Fruit fly (Drosophila melanogaster) whole organism, embryonic: ENCODE results near the gene REG.
A peak's percentile ranks its signal among the peaks of the same experiment; 100 is the strongest.

Experiments used
- ATbp ChIP-seq: fragments of 200-800 bp; sonication (Bioruptor generic); optimal IDR thresholded peaks from 2 replicates; lab custom pipeline; 2017; ENCODE audit warnings: missing biosample characterization, mild to moderate bottlenecking, missing genetic modification characterization, missing genetic modification reagents
- Asciz ChIP-seq: fragments of 200-800 bp; sonication (Bioruptor generic); optimal IDR thresholded peaks from 2 replicates; lab custom pipeline; 2017; ENCODE audit warnings: missing biosample characterization, mild to moderate bottlenecking, missing genetic modification characterization, missing genetic modification reagents
- Atf6 ChIP-seq: fragments of 200-800 bp; sonication (Bioruptor generic); IDR thresholded peaks from 2 replicates; pipeline ENCODE4 v1.3.6; 2022; ENCODE audit warnings: missing biosample characterization, missing genetic modification characterization
- Blimp-1 ChIP-seq: fragments of 200-800 bp; sonication (Bioruptor generic); optimal IDR thresholded peaks from 3 replicates; lab custom pipeline; 2018; ENCODE audit warnings: missing biosample characterization, missing genetic modification characterization, mild to moderate bottlenecking, moderate library complexity, missing genetic modification reagents
- CG10274 ChIP-seq: fragments of 200-800 bp; sonication (Bioruptor generic); optimal IDR thresholded peaks from 3 replicates; lab custom pipeline; 2017; ENCODE audit warnings: missing biosample characterization, mild to moderate bottlenecking, missing genetic modification characterization
- CG10321 ChIP-seq: fragments of 200-800 bp; sonication (Bioruptor generic); IDR thresholded peaks from 2 replicates; pipeline ENCODE4 v1.3.6; 2022; ENCODE audit warnings: missing biosample characterization, missing genetic modification characterization
- CG10431 ChIP-seq: fragments of 200-800 bp; sonication (Bioruptor generic); optimal IDR thresholded peaks from 3 replicates; lab custom pipeline; 2018; ENCODE audit warnings: missing biosample characterization, mild to moderate bottlenecking, missing genetic modification characterization
- CG10543 ChIP-seq: fragments of 200-800 bp; sonication (Bioruptor generic); optimal IDR thresholded peaks from 3 replicates; lab custom pipeline; 2017; ENCODE audit warnings: missing biosample characterization, mild to moderate bottlenecking, missing genetic modification characterization, moderate library complexity
- CG10565 ChIP-seq: fragments of 200-800 bp; sonication (Bioruptor generic); optimal IDR thresholded peaks from 3 replicates; lab custom pipeline; 2016; ENCODE audit warnings: missing biosample characterization, mild to moderate bottlenecking, missing genetic modification characterization
- CG11723 ChIP-seq: fragments of 200-800 bp; sonication (Bioruptor generic); optimal IDR thresholded peaks from 2 replicates; lab custom pipeline; 2017; ENCODE audit warnings: missing biosample characterization, mild to moderate bottlenecking, missing genetic modification characterization
- CG15479 ChIP-seq: fragments of 200-800 bp; sonication (Bioruptor generic); optimal IDR thresholded peaks from 3 replicates; lab custom pipeline; 2019; ENCODE audit warnings: missing biosample characterization, mild to moderate bottlenecking, missing genetic modification characterization, moderate library complexity
- CG1832 ChIP-seq: fragments of 200-800 bp; sonication (Bioruptor generic); optimal IDR thresholded peaks from 2 replicates; lab custom pipeline; 2017; ENCODE audit warnings: missing biosample characterization, mild to moderate bottlenecking, missing genetic modification characterization, inconsistent platforms
- CG18599 ChIP-seq: fragments of 200-800 bp; sonication (Bioruptor generic); optimal IDR thresholded peaks from 3 replicates; lab custom pipeline; 2017; ENCODE audit warnings: missing biosample characterization, missing genetic modification characterization, mild to moderate bottlenecking, moderate library complexity, missing genetic modification reagents
- CG2129 ChIP-seq: fragments of 200-800 bp; sonication (Bioruptor generic); IDR thresholded peaks from 2 replicates; pipeline ENCODE4 v1.3.6; 2022; ENCODE audit warnings: missing biosample characterization, missing genetic modification characterization; ENCODE audit not compliant: partially characterized antibody
- CG2199 ChIP-seq: fragments of 200-800 bp; sonication (Bioruptor generic); IDR thresholded peaks from 3 replicates; pipeline ENCODE4 v1.3.6; 2022; ENCODE audit warnings: missing biosample characterization, missing genetic modification characterization
- CG2889 ChIP-seq: fragments of 200-800 bp; sonication (Bioruptor generic); IDR thresholded peaks from 3 replicates; pipeline ENCODE4 v1.3.6; 2022; ENCODE audit warnings: missing biosample characterization, missing genetic modification characterization
- CG31224 ChIP-seq: fragments of 200-800 bp; sonication (Bioruptor generic); IDR thresholded peaks from 2 replicates; pipeline ENCODE4 v1.3.6; 2022; ENCODE audit warnings: missing biosample characterization, missing genetic modification characterization
- CG3281 ChIP-seq: fragments of 200-800 bp; sonication (Bioruptor generic); optimal IDR thresholded peaks from 3 replicates; lab custom pipeline; 2017; ENCODE audit warnings: missing biosample characterization, mild to moderate bottlenecking, missing genetic modification characterization
- CG34422 ChIP-seq: fragments of 200-800 bp; sonication (Bioruptor generic); IDR thresholded peaks from 3 replicates; pipeline ENCODE4 v1.3.6; 2022; ENCODE audit warnings: missing biosample characterization, missing genetic modification characterization
- CG3995 ChIP-seq: fragments of 200-800 bp; sonication (Bioruptor generic); optimal IDR thresholded peaks from 3 replicates; lab custom pipeline; 2016; ENCODE audit warnings: missing biosample characterization, missing genetic modification characterization
- CG43689 ChIP-seq: fragments of 200-800 bp; sonication (Bioruptor generic); IDR thresholded peaks from 2 replicates; pipeline ENCODE4 v1.3.6; 2022; ENCODE audit warnings: missing biosample characterization, missing genetic modification characterization
- CG5180 ChIP-seq: fragments of 200-800 bp; sonication (Bioruptor generic); optimal IDR thresholded peaks from 3 replicates; lab custom pipeline; 2017; ENCODE audit warnings: missing biosample characterization, missing genetic modification characterization, mild to moderate bottlenecking, moderate library complexity, missing genetic modification reagents
- CG5245 ChIP-seq: fragments of 200-800 bp; sonication (Bioruptor generic); optimal IDR thresholded peaks from 3 replicates; lab custom pipeline; 2016; ENCODE audit warnings: missing biosample characterization, missing genetic modification characterization
- Camta ChIP-seq: fragments of 200-800 bp; sonication (Bioruptor generic); optimal IDR thresholded peaks from 2 replicates; lab custom pipeline; 2016; ENCODE audit warnings: missing biosample characterization, missing genetic modification characterization
- Dad ChIP-seq: fragments of 200-800 bp; sonication (Bioruptor generic); optimal IDR thresholded peaks from 3 replicates; lab custom pipeline; 2016; ENCODE audit warnings: missing biosample characterization, missing genetic modification characterization
- Fer1 ChIP-seq: fragments of 200-800 bp; sonication (Bioruptor generic); optimal IDR thresholded peaks from 2 replicates; lab custom pipeline; 2017; ENCODE audit warnings: missing biosample characterization, mild to moderate bottlenecking, missing genetic modification characterization
- HLH54F ChIP-seq: fragments of 200-800 bp; sonication (Bioruptor generic); optimal IDR thresholded peaks from 3 replicates; lab custom pipeline; 2016; ENCODE audit warnings: missing biosample characterization, missing genetic modification characterization
- HmgZ ChIP-seq: fragments of 200-800 bp; sonication (Bioruptor generic); optimal IDR thresholded peaks from 2 replicates; lab custom pipeline; 2018; ENCODE audit warnings: missing biosample characterization, mild to moderate bottlenecking, missing genetic modification characterization
- Hr39 ChIP-seq: fragments of >200 bp; optimal IDR thresholded peaks from 2 replicates; lab custom pipeline; 2017
- Jarid2 ChIP-seq: fragments of 200-800 bp; sonication (Bioruptor generic); optimal IDR thresholded peaks from 3 replicates; lab custom pipeline; 2017; ENCODE audit warnings: mild to moderate bottlenecking, missing biosample characterization, missing genetic modification reagents, missing genetic modification characterization
- PHDP ChIP-seq: fragments of 200-800 bp; sonication (Bioruptor generic); optimal IDR thresholded peaks from 3 replicates; lab custom pipeline; 2018; ENCODE audit warnings: missing biosample characterization, mild to moderate bottlenecking, missing genetic modification characterization, moderate library complexity
- Ssrp ChIP-seq: fragments of 200-800 bp; sonication (Bioruptor generic); optimal IDR thresholded peaks from 2 replicates; lab custom pipeline; 2018; ENCODE audit warnings: missing biosample characterization, mild to moderate bottlenecking, missing genetic modification characterization, moderate library complexity
- Usf ChIP-seq: fragments of 200-800 bp; sonication (Bioruptor generic); optimal IDR thresholded peaks from 2 replicates; lab custom pipeline; 2017; ENCODE audit warnings: missing genotype, missing biosample characterization, missing genetic modification characterization
- abd-A ChIP-seq: fragments of 200-800 bp; sonication (Bioruptor generic); optimal IDR thresholded peaks from 3 replicates; lab custom pipeline; 2019; ENCODE audit warnings: missing biosample characterization, mild to moderate bottlenecking, missing genetic modification characterization, moderate library complexity
- amos ChIP-seq: fragments of 200-800 bp; sonication (Bioruptor generic); IDR thresholded peaks from 2 replicates; pipeline ENCODE4 v1.3.6; 2022; ENCODE audit warnings: missing biosample characterization, missing genetic modification characterization; ENCODE audit not compliant: partially characterized antibody
- br ChIP-seq: fragments of >200 bp; optimal IDR thresholded peaks from 2 replicates; lab custom pipeline; 2017
- cwo ChIP-seq: fragments of 200-800 bp; sonication (Bioruptor generic); optimal IDR thresholded peaks from 3 replicates; lab custom pipeline; 2017; ENCODE audit warnings: missing biosample characterization, missing genetic modification characterization, mild to moderate bottlenecking, moderate library complexity, missing genetic modification reagents
- dmrt11E ChIP-seq: fragments of 200-800 bp; sonication (Bioruptor generic); optimal IDR thresholded peaks from 3 replicates; lab custom pipeline; 2018; ENCODE audit warnings: missing biosample characterization, mild to moderate bottlenecking, missing genetic modification characterization, moderate library complexity
- en ChIP-seq: fragments of 200-800 bp; sonication (Bioruptor generic); optimal IDR thresholded peaks from 2 replicates; lab custom pipeline; 2016; ENCODE audit warnings: missing biosample characterization, missing genetic modification characterization
- lov ChIP-seq, 2 experiments: fragments of 200-800 bp in 1 of 2; fragments of >200 bp in 1 of 2; sonication (Bioruptor generic) in 1 of 2; IDR thresholded peaks in 1 of 2; optimal IDR thresholded peaks in 1 of 2; 2 replicates in 1 of 2; 3 replicates in 1 of 2; pipeline versions ENCODE4 v1.3.6 to Lab custom; 2017 to 2022; ENCODE audit warnings: missing biosample characterization in 1 of 2, missing genetic modification characterization in 1 of 2
- odd ChIP-seq: fragments of 200-800 bp; sonication (Bioruptor generic); optimal IDR thresholded peaks from 2 replicates; lab custom pipeline; 2017; ENCODE audit warnings: missing biosample characterization, mild to moderate bottlenecking, missing genetic modification characterization
- peb ChIP-seq: fragments of 200-800 bp; sonication (Bioruptor generic); IDR thresholded peaks from 2 replicates; pipeline ENCODE4 v1.3.6; 2022; ENCODE audit warnings: missing biosample characterization, missing genetic modification characterization
- phol ChIP-seq: fragments of 200-800 bp; sonication (Bioruptor generic); optimal IDR thresholded peaks from 3 replicates; lab custom pipeline; 2018; ENCODE audit warnings: missing biosample characterization, mild to moderate bottlenecking, missing genetic modification characterization, moderate library complexity
- rib ChIP-seq: fragments of 200-800 bp; sonication (Bioruptor generic); IDR thresholded peaks from 2 replicates; pipeline ENCODE4 v1.3.6; 2022; ENCODE audit warnings: missing biosample characterization, missing genetic modification characterization
- sima ChIP-seq: fragments of 200-800 bp; sonication (Bioruptor generic); optimal IDR thresholded peaks from 2 replicates; lab custom pipeline; 2016; ENCODE audit warnings: missing biosample characterization, missing genetic modification characterization
- vfl ChIP-seq: fragments of 200-800 bp; sonication (Bioruptor generic); optimal IDR thresholded peaks from 2 replicates; lab custom pipeline; 2016; ENCODE audit warnings: missing biosample characterization, missing genetic modification characterization
- wor ChIP-seq: fragments of 200-800 bp; sonication (Bioruptor generic); IDR thresholded peaks from 2 replicates; pipeline ENCODE4 v1.3.6; 2022; ENCODE audit warnings: missing biosample characterization, missing genetic modification characterization
- zfh2 ChIP-seq: fragments of 200-800 bp; sonication (Bioruptor generic); optimal IDR thresholded peaks from 2 replicates; lab custom pipeline; 2016; ENCODE audit warnings: missing biosample characterization, missing genetic modification characterization

Gene REG

DNA sequence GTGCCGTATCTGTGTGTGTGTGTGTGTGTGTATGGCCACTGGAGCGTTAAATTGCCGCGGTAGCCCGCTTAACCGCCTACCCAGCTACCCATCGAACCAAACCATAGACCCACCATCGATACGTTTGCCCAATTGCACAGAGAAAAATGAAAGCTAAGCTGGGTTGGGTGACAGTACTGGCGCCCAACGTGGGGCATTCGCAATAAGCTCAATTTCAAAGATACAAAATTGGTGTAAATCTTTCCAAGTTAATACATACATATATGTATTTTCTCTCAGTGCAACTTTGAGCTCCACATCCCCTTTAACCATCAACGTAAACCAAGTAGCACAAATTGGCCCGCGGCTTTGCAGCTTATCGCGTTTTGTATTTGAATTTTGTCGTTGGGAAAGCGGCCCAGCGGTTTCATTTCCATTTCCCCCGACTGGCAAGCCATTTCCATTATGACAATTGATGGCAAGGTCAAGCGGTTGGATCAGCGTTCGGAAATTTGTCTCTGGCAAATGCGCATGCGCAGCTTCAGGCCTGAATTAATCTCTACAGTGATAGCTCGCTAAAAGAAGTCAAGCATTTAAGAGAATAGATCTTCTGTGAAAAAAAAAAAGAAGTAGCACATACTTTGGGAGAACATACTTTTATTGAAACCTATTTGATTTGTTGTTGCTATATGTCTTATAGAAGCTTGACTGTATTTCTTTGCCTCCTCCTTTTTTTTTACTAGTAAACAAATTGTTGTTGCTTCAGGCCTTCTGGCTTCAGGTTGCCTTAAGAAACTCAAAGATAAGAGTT, 20.5 kb downstream of the REG start (continued):
- no peak for TF ChIP-seq CG10565 (GFP tag; lab: Kevin White, UChicago)
- no peak for TF ChIP-seq sima (GFP tag; lab: Kevin White, UChicago)
- peak; percentile 69 for TF ChIP-seq cwo (GFP tag; lab: Kevin White, UChicago)
- TF ChIP-seq CG5180 = peak; percentile 70
- peak; percentile 14 for TF ChIP-seq Usf (GFP tag; lab: Kevin White, UChicago)
- TF ChIP-seq CG2129 (GFP tag; lab: Robert Waterston, UW) = no peak
- TF ChIP-seq CG15479 (GFP tag; lab: Kevin White, UChicago) = no peak
- peak; percentile 39; the same call in 1 of the 2 replicates for TF ChIP-seq peb (GFP tag; lab: Robert Waterston, UW)
- TF ChIP-seq odd (GFP tag; lab: Kevin White, UChicago) = peak; percentile 35
- TF ChIP-seq Asciz (GFP tag; lab: Kevin White, UChicago) = peak; percentile 67
- peak; percentile 51 for TF ChIP-seq HLH54F (GFP tag; lab: Kevin White, UChicago)
- no peak for TF ChIP-seq CG1832 (GFP tag; lab: Kevin White, UChicago)
- peak; percentile 71; the same call in 1 of the 2 replicates for TF ChIP-seq CG43689 (GFP tag; lab: Robert Waterston, UW)
- peak; percentile 22 for TF ChIP-seq en (GFP tag; lab: Kevin White, UChicago)
- peak; percentile 44 for TF ChIP-seq HmgZ (tag; lab: Kevin White, UChicago)
- TF ChIP-seq PHDP (tag; lab: Kevin White, UChicago) = peak; percentile 62
- peak; percentile 68; the same call in 2 of the 3 replicates for TF ChIP-seq CG2889 (GFP tag; lab: Robert Waterston, UW)
- TF ChIP-seq Fer1 (GFP tag; lab: Kevin White, UChicago) = peak; percentile 67
- peak; percentile 80 for TF ChIP-seq ATbp
- peak; percentile 17 for TF ChIP-seq Jarid2 (GFP tag; lab: Kevin White, UChicago)
- peak; percentile 55 for TF ChIP-seq dmrt11E
- TF ChIP-seq CG11723 (GFP tag; lab: Kevin White, UChicago) = peak; percentile 51
- peak; percentile 20 for TF ChIP-seq Dad
- no peak for TF ChIP-seq lov (optimal IDR thresholded peaks at IDR 0.05; lab: Kevin White, UChicago)
- TF ChIP-seq lov (GFP tag; IDR thresholded peaks at IDR 0.05; lab: Robert Waterston, UW) = 0 out of 3 replicates have a peak, but pooled peaks have one; percentile 66
- peak; percentile 28; the same call in 1 of the 2 replicates for TF ChIP-seq wor (GFP tag; lab: Robert Waterston, UW)
- no peak for TF ChIP-seq rib (GFP tag; lab: Robert Waterston, UW)
- TF ChIP-seq br (lab: Kevin White, UChicago) = no peak
- TF ChIP-seq CG2199 (GFP tag; lab: Robert Waterston, UW) = peak; percentile 65; the same call in 2 of the 3 replicates
- peak; percentile 13 for TF ChIP-seq abd-A
- peak; percentile 54 for TF ChIP-seq CG31224 (GFP tag; lab: Robert Waterston, UW)
- TF ChIP-seq Atf6 (GFP tag; lab: Robert Waterston, UW) = peak; percentile 65
- peak; percentile 2 for TF ChIP-seq CG10543 (GFP tag; lab: Kevin White, UChicago)
- no peak for TF ChIP-seq amos (GFP tag; lab: Robert Waterston, UW)
- TF ChIP-seq Blimp-1 (GFP tag; lab: Kevin White, UChicago) = peak; percentile 64
- peak; percentile 50 for TF ChIP-seq CG3281 (GFP tag; lab: Kevin White, UChicago)
- peak; percentile 72 for TF ChIP-seq phol (tag; lab: Kevin White, UChicago)
- no peak for TF ChIP-seq vfl (GFP tag; lab: Kevin White, UChicago)
- TF ChIP-seq zfh2 (GFP tag; lab: Kevin White, UChicago) = peak; percentile 36
- TF ChIP-seq CG10431 = no peak
- peak; percentile 66 for TF ChIP-seq Camta (GFP tag; lab: Kevin White, UChicago)
- peak; percentile 64 for TF ChIP-seq CG5245 (GFP tag; lab: Kevin White, UChicago)
- TF ChIP-seq CG3995 = no peak
- TF ChIP-seq Hr39 (lab: Kevin White, UChicago) = no peak
- TF ChIP-seq CG10321 = peak; percentile 34; the same call in 1 of the 2 replicates
- TF ChIP-seq CG10274 (GFP tag; lab: Kevin White, UChicago) = peak; percentile 34
- TF ChIP-seq CG18599 (GFP tag; lab: Kevin White, UChicago) = peak; percentile 68
- peak; percentile 51 for TF ChIP-seq Ssrp (tag; lab: Kevin White, UChicago)
- peak; percentile 77 for TF ChIP-seq CG34422 (GFP tag; lab: Robert Waterston, UW)
